Fruit fly (Drosophila melanogaster): ENCODE data around the gene Dpck.

Gene Dpck

DNA sequence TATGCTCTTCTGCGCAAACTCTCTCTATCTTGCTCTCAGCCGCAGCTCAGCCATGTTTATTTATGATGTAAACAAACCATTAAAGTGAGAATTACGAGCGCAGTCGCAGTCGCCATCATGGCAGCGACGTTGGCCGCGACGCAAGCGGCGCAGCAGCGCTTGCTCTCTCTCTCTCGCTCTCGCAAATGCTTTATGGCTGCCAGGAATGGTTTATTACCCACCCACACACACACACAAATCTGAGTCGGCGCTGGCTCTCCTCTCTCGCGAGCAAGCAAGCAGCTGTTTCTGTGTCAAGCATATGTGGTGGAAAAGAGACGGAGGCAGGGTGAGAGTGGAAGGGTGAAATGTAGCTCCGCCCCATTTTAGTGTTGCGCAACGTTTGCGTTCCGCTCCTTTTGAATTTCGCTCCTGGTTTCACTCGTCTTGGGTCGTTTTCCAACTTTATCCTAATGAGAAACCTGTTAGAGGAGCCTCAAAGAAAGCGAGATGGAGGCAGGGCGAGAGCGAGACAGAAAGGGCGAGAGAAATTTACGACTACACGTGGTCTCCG, 44.7 kb upstream of the Dpck start (continued):
- TF ChIP-seq shn (GFP tag; optimal IDR thresholded peaks at IDR 0.05) (no peak), sens (GFP tag) (peak; percentile 73), MBD-R2 (GFP tag; IDR thresholded peaks at IDR 0.05) (no peak), lola (GFP tag; optimal IDR thresholded peaks at IDR 0.05) (no peak), H2.0 (GFP tag; IDR thresholded peaks at IDR 0.05) (no peak), Aef1 (GFP tag; IDR thresholded peaks at IDR 0.05) (no peak), disco-r (GFP tag; optimal IDR thresholded peaks at IDR 0.05) (no peak), maf-S (GFP tag; optimal IDR thresholded peaks at IDR 0.05) (no peak), D19B (GFP tag; optimal IDR thresholded peaks at IDR 0.05) (no peak), insv (GFP tag; optimal IDR thresholded peaks at IDR 0.05) (peak in 1 of 2 experiments; percentile 73), CG12155 (GFP tag; optimal IDR thresholded peaks at IDR 0.05) (no peak), CG2202 (tag; optimal IDR thresholded peaks at IDR 0.05) (peak; percentile 0), CG15479 (GFP tag; optimal IDR thresholded peaks at IDR 0.05) (peak; percentile 93), CG32772 (GFP tag; IDR thresholded peaks at IDR 0.05) (no peak), Mrtf (GFP tag; IDR thresholded peaks at IDR 0.05) (no peak), nmo (GFP tag; optimal IDR thresholded peaks at IDR 0.05) (peak; percentile 37), Blimp-1 (GFP tag; optimal IDR thresholded peaks at IDR 0.05) (no peak), run (tag; optimal IDR thresholded peaks at IDR 0.05) (no peak), CG10462 (GFP tag; optimal IDR thresholded peaks at IDR 0.05) (no peak), CG10147 (GFP tag; optimal IDR thresholded peaks at IDR 0.05) (no peak), sr (GFP tag; IDR thresholded peaks at IDR 0.05) (no peak; the same call in 1 of the 3 replicates), Eip74EF (GFP tag; optimal IDR thresholded peaks at IDR 0.05) (no peak), Elba2 (GFP tag; optimal IDR thresholded peaks at IDR 0.05) (peak; percentile 81), CG6689 (GFP tag; IDR thresholded peaks at IDR 0.05) (no peak), bab2 (GFP tag; optimal IDR thresholded peaks at IDR 0.05) (no peak), CG13894 (tag; optimal IDR thresholded peaks at IDR 0.05) (peak; percentile 18), CG3847 (GFP tag; IDR thresholded peaks at IDR 0.05) (no peak), CoRest (tag; optimal IDR thresholded peaks at IDR 0.05) (peak; percentile 43), sc (optimal IDR thresholded peaks at IDR 0.05) (no peak), sc (GFP tag; optimal IDR thresholded peaks at IDR 0.05) (no peak), CG15269 (tag; optimal IDR thresholded peaks at IDR 0.05) (no peak), CG30431 (GFP tag; optimal IDR thresholded peaks at IDR 0.05) (no peak), CG6813 (GFP tag; optimal IDR thresholded peaks at IDR 0.05) (no peak), ind (GFP tag; optimal IDR thresholded peaks at IDR 0.05) (no peak), Ssrp (tag; optimal IDR thresholded peaks at IDR 0.05) (no peak), CG1832 (GFP tag; optimal IDR thresholded peaks at IDR 0.05) (peak; percentile 95), ham (GFP tag; IDR thresholded peaks at IDR 0.05) (no peak), CG7928 (GFP tag; optimal IDR thresholded peaks at IDR 0.05) (no peak)

DNA sequence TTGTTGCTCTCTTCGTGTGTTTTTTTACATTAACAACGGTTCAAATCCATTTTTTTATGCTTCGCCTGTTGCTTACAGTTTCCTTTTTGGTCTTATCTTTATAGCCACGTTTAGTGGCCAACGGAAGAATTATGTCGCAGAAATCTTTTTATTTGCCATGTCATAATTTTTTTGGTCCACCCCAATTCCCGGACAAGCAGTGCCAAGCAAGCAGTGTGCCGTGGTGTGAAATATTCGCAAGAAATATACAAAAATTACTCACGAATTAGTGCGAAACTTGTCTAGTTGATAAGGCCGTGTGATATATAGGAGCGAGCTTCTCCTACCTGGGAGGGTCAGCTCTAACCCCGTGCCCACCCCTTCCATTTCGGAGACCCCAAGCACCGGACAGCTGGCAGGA, 41.1 kb upstream of the Dpck start:
- no peak for TF ChIP-seq Mad (GFP tag; optimal IDR thresholded peaks at IDR 0.05)
- TF ChIP-seq Optix (GFP tag; IDR thresholded peaks at IDR 0.05): no peak
- no peak for TF ChIP-seq CG11696 (GFP tag; IDR thresholded peaks at IDR 0.05)
- TF ChIP-seq ash1 (GFP tag; optimal IDR thresholded peaks at IDR 0.05): no peak
- TF ChIP-seq CG3281 (GFP tag; optimal IDR thresholded peaks at IDR 0.05): no peak
- TF ChIP-seq CG6813 (GFP tag; optimal IDR thresholded peaks at IDR 0.05): no peak
- no peak for TF ChIP-seq ato (GFP tag; IDR thresholded peaks at IDR 0.05; ENCODE audit: partially characterized antibody)
- TF ChIP-seq Elba2 (GFP tag; optimal IDR thresholded peaks at IDR 0.05): no peak
- TF ChIP-seq tup (GFP tag; optimal IDR thresholded peaks at IDR 0.05): no peak
- TF ChIP-seq Dfd (GFP tag; optimal IDR thresholded peaks at IDR 0.05): peak in 1 of 2 experiments; percentile 42
- peak; percentile 60 for TF ChIP-seq CG31365 (tag; optimal IDR thresholded peaks at IDR 0.05)
- TF ChIP-seq Usf (GFP tag; optimal IDR thresholded peaks at IDR 0.05): no peak
- TF ChIP-seq Ets97D (GFP tag; optimal IDR thresholded peaks at IDR 0.05): no peak

Measured in whole organism, embryonic.